Worm (Caenorhabditis elegans) whole organism, mixed stage, embryonic: Measurements from ENCODE around the gene arl-5.

ENCODE experiments used
- ceh-83 ChIP-seq: fragments of 200-800 bp; sonication (Bioruptor generic); optimal IDR thresholded peaks from 2 replicates; lab custom pipeline; 2018; ENCODE audit warnings: mild to moderate bottlenecking, missing genetic modification characterization, missing compliant biosample characterization
- cnd-1 ChIP-seq: fragments of 200-800 bp; sonication (Bioruptor generic); optimal IDR thresholded peaks from 2 replicates; lab custom pipeline; 2018; ENCODE audit warnings: mild to moderate bottlenecking, missing genetic modification characterization, missing compliant biosample characterization
- elt-3 ChIP-seq: fragments of 150-350 bp; optimal IDR thresholded peaks from 2 replicates; lab custom pipeline; 2014; ENCODE audit warnings: missing biosample characterization, missing genetic modification characterization
- mep-1 ChIP-seq: fragments of 150-350 bp; optimal IDR thresholded peaks from 2 replicates; lab custom pipeline; 2017; ENCODE audit warnings: missing biosample characterization, missing genetic modification reagents, missing genetic modification characterization, inconsistent platforms
- nhr-12 ChIP-seq: fragments of 150-350 bp; optimal IDR thresholded peaks from 2 replicates; lab custom pipeline; 2014; ENCODE audit warnings: missing biosample characterization, missing genetic modification characterization
- nhr-2 ChIP-seq: fragments of 150-350 bp; optimal IDR thresholded peaks from 2 replicates; lab custom pipeline; 2014; ENCODE audit warnings: missing biosample characterization, missing genetic modification characterization
- pha-4 ChIP-seq: fragments of 150-350 bp; optimal IDR thresholded peaks from 2 replicates; lab custom pipeline; 2018; ENCODE audit warnings: missing biosample characterization, missing genetic modification reagents, missing genetic modification characterization
- snpc-4 ChIP-seq: fragments of 150-350 bp; optimal IDR thresholded peaks from 2 replicates; lab custom pipeline; 2014; ENCODE audit warnings: missing biosample characterization, missing genetic modification characterization
- unc-39 ChIP-seq: fragments of 150-350 bp; optimal IDR thresholded peaks from 2 replicates; lab custom pipeline; 2014; ENCODE audit warnings: missing biosample characterization, missing genetic modification characterization
- zip-8 ChIP-seq: fragments of 150-350 bp; optimal IDR thresholded peaks from 2 replicates; lab custom pipeline; 2014; ENCODE audit warnings: missing biosample characterization, missing genetic modification characterization
- ztf-11 ChIP-seq: fragments of 150-350 bp; optimal IDR thresholded peaks from 2 replicates; lab custom pipeline; 2014; ENCODE audit warnings: missing biosample characterization, missing genetic modification characterization

DNA sequence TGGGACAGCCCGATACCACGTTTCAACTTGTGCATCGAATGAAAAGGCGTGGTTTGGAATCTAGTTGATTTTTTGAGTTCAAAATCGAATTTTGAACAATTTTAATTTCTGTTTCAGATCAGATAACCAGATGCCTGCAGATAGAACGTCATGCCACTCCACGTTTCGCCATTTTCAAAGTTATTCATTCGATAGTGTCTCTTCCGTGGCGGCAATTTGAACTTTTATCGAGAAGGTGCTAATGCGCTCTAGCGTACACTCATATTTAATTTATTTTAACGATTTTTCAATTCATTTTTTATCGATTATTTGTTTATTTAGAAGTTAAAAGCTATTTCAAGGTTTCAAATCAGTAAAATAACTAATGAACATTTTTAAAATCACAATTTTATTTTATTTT, 47.1 kb upstream of the arl-5 start:
- TF ChIP-seq nhr-12 (tag; lab: Kevin White, UChicago) (no peak), elt-3 (tag; lab: Kevin White, UChicago) (no peak), mep-1 (tag; lab: Kevin White, UChicago) (no peak), cnd-1 (tag; lab: Kevin White, UChicago) (no peak), ztf-11 (tag; lab: Kevin White, UChicago) (no peak), pha-4 (tag; lab: Kevin White, UChicago) (no peak), snpc-4 (tag; lab: Kevin White, UChicago) (no peak), nhr-2 (tag; lab: Kevin White, UChicago) (no peak), ceh-83 (no peak), zip-8 (tag; lab: Kevin White, UChicago) (no peak), unc-39 (no peak)
